Fruit fly (Drosophila melanogaster) whole organism, wandering third instar larva: ENCODE data around the gene CG46244.
A peak's percentile ranks its signal among the peaks of the same experiment; 100 is the strongest.

Experiments used
- Abd-B ChIP-seq: fragments of >200 bp; optimal IDR thresholded peaks from 2 replicates; lab custom pipeline; 2017; ENCODE audit warnings: missing biosample characterization, missing genetic modification characterization
- CG32264 ChIP-seq: fragments of 200-800 bp; sonication (Bioruptor generic); optimal IDR thresholded peaks from 2 replicates; lab custom pipeline; 2016; ENCODE audit warnings: missing biosample characterization, missing genetic modification characterization
- CG9705 ChIP-seq: fragments of 200-800 bp; sonication (Bioruptor generic); optimal IDR thresholded peaks from 2 replicates; lab custom pipeline; 2018; ENCODE audit warnings: missing biosample characterization, mild to moderate bottlenecking, missing genetic modification characterization
- CrebA ChIP-seq: fragments of 200-800 bp; sonication (Bioruptor generic); optimal IDR thresholded peaks from 2 replicates; lab custom pipeline; 2016; ENCODE audit warnings: missing biosample characterization, mild to moderate bottlenecking, missing genetic modification characterization, borderline replicate concordance
- Dfd ChIP-seq: fragments of >200 bp; optimal IDR thresholded peaks from 2 replicates; lab custom pipeline; 2017; ENCODE audit warnings: missing biosample characterization, missing genetic modification characterization
- Dif ChIP-seq: fragments of 200-275, 200-300 bp; sonication (Bioruptor generic); optimal IDR thresholded peaks from 2 replicates; lab custom pipeline; 2018; ENCODE audit warnings: missing biosample characterization, missing genetic modification characterization; ENCODE audit not compliant: partially characterized antibody
- GATAd ChIP-seq: sonication (Bioruptor generic); optimal IDR thresholded peaks from 2 replicates; lab custom pipeline; 2016; ENCODE audit warnings: missing biosample characterization, missing genetic modification characterization
- HLH106 ChIP-seq: fragments of 200-800 bp; optimal IDR thresholded peaks from 3 replicates; lab custom pipeline; 2019; ENCODE audit warnings: missing biosample characterization, mild to moderate bottlenecking, missing genetic modification characterization, moderate library complexity
- Hnf4 ChIP-seq: fragments of 200-800 bp; sonication (Bioruptor generic); optimal IDR thresholded peaks from 2 replicates; lab custom pipeline; 2016; ENCODE audit warnings: missing biosample characterization, mild to moderate bottlenecking, missing genetic modification characterization
- Hr78 ChIP-seq: fragments of >200 bp; optimal IDR thresholded peaks from 2 replicates; lab custom pipeline; 2017; ENCODE audit warnings: missing biosample characterization, missing genetic modification characterization
- Hr83 ChIP-seq: fragments of 200-300 bp; sonication (Bioruptor generic); optimal IDR thresholded peaks from 2 replicates; lab custom pipeline; 2016; ENCODE audit warnings: missing biosample characterization, mild to moderate bottlenecking, missing genetic modification characterization, moderate library complexity; ENCODE audit not compliant: poor library complexity, severe bottlenecking
- Jra ChIP-seq: sonication (Bioruptor generic); optimal IDR thresholded peaks from 2 replicates; lab custom pipeline; 2016; ENCODE audit warnings: missing biosample characterization, missing genetic modification characterization
- Mio ChIP-seq: sonication (Bioruptor generic); optimal IDR thresholded peaks from 2 replicates; lab custom pipeline; 2016; ENCODE audit warnings: missing biosample characterization, missing genetic modification characterization
- Myc ChIP-seq: fragments of >200 bp; optimal IDR thresholded peaks from 2 replicates; lab custom pipeline; 2017
- N ChIP-seq: fragments of >200 bp; optimal IDR thresholded peaks from 2 replicates; lab custom pipeline; 2018; ENCODE audit warnings: missing biosample characterization, missing external identifiers, missing genetic modification characterization
- OdsH ChIP-seq: fragments of 200-800 bp; sonication (Bioruptor generic); optimal IDR thresholded peaks from 2 replicates; lab custom pipeline; 2016; ENCODE audit warnings: missing biosample characterization, mild to moderate bottlenecking, missing genetic modification characterization
- Rel ChIP-seq, 2 experiments: fragments of 200-800 bp; sonication (Bioruptor generic) in 1 of 2; optimal IDR thresholded peaks; 2 replicates in 1 of 2; 3 replicates in 1 of 2; lab custom pipeline; 2016 to 2019; ENCODE audit warnings: mild to moderate bottlenecking in 2 of 2, missing biosample characterization in 2 of 2, missing genetic modification characterization in 2 of 2, moderate library complexity in 1 of 2
- Sp1 ChIP-seq: fragments of 200-800 bp; sonication (Bioruptor generic); optimal IDR thresholded peaks from 3 replicates; lab custom pipeline; 2019; ENCODE audit warnings: missing biosample characterization, mild to moderate bottlenecking, missing genetic modification characterization, moderate library complexity
- Vsx2 ChIP-seq: fragments of 200-300, 225-300 bp; sonication (Bioruptor generic); optimal IDR thresholded peaks from 2 replicates; lab custom pipeline; 2018; ENCODE audit warnings: missing biosample characterization, missing genetic modification characterization; ENCODE audit not compliant: partially characterized antibody
- br ChIP-seq: fragments of 200-800 bp; sonication (Bioruptor generic); optimal IDR thresholded peaks from 2 replicates; lab custom pipeline; 2016; ENCODE audit warnings: missing biosample characterization, missing genetic modification characterization
- brk ChIP-seq: fragments of 200-800 bp; sonication (Bioruptor generic); optimal IDR thresholded peaks from 2 replicates; lab custom pipeline; 2016; ENCODE audit warnings: missing biosample characterization, mild to moderate bottlenecking, missing genetic modification characterization
- dl ChIP-seq, 2 experiments: fragments of 175-275, 200-275 bp in 1 of 2; fragments of 200-275 bp in 1 of 2; sonication (Bioruptor generic); optimal IDR thresholded peaks; lab custom pipeline; 2018; ENCODE audit warnings: mild to moderate bottlenecking in 2 of 2, missing biosample characterization in 2 of 2, missing genetic modification characterization in 2 of 2, moderate library complexity in 2 of 2; ENCODE audit not compliant: partially characterized antibody in 2 of 2, insufficient read depth in 1 of 2
- dmrt93B ChIP-seq: fragments of 200-800 bp; sonication (Bioruptor generic); optimal IDR thresholded peaks from 2 replicates; lab custom pipeline; 2018; ENCODE audit warnings: missing biosample characterization, mild to moderate bottlenecking, missing genetic modification characterization
- dsf ChIP-seq: sonication (Bioruptor generic); optimal IDR thresholded peaks from 2 replicates; lab custom pipeline; 2016; ENCODE audit warnings: missing biosample characterization, missing genetic modification characterization, borderline replicate concordance
- ey ChIP-seq: fragments of 200-800 bp; sonication (Bioruptor generic); optimal IDR thresholded peaks from 2 replicates; lab custom pipeline; 2016; ENCODE audit warnings: missing biosample characterization, missing genetic modification characterization
- foxo ChIP-seq, 2 experiments: fragments of 200-800 bp; sonication (Bioruptor generic); optimal IDR thresholded peaks; 2 replicates in 1 of 2; 3 replicates in 1 of 2; lab custom pipeline; 2016 to 2017; ENCODE audit warnings: missing biosample characterization in 2 of 2, missing genetic modification characterization in 2 of 2
- fru ChIP-seq: fragments of 200-800 bp; sonication (Bioruptor generic); optimal IDR thresholded peaks from 3 replicates; lab custom pipeline; 2016; ENCODE audit warnings: missing biosample characterization, mild to moderate bottlenecking, missing genetic modification characterization
- h ChIP-seq: fragments of 200-800 bp; sonication (Bioruptor generic); optimal IDR thresholded peaks from 3 replicates; lab custom pipeline; 2016; ENCODE audit warnings: missing biosample characterization, mild to moderate bottlenecking, missing genetic modification characterization
- jim ChIP-seq: fragments of 175-275, 200-325 bp; sonication (Bioruptor generic); optimal IDR thresholded peaks from 2 replicates; lab custom pipeline; 2016; ENCODE audit warnings: missing biosample characterization, mild to moderate bottlenecking, missing genetic modification characterization
- lola ChIP-seq: fragments of >200 bp; optimal IDR thresholded peaks from 2 replicates; lab custom pipeline; 2017; ENCODE audit warnings: missing biosample characterization, missing genetic modification characterization
- pan ChIP-seq: fragments of >200 bp; optimal IDR thresholded peaks from 2 replicates; lab custom pipeline; 2017
- psq ChIP-seq: fragments of 200-800 bp; sonication (Bioruptor generic); optimal IDR thresholded peaks from 3 replicates; lab custom pipeline; 2017; ENCODE audit warnings: missing biosample characterization, mild to moderate bottlenecking, missing genetic modification characterization, moderate library complexity
- rgr ChIP-seq: fragments of 200-800 bp; sonication (Bioruptor generic); optimal IDR thresholded peaks from 3 replicates; lab custom pipeline; 2016; ENCODE audit warnings: missing biosample characterization, mild to moderate bottlenecking, missing genetic modification characterization
- sage ChIP-seq: fragments of 200-800 bp; sonication (Bioruptor generic); optimal IDR thresholded peaks from 2 replicates; lab custom pipeline; 2016; ENCODE audit warnings: missing biosample characterization, mild to moderate bottlenecking, missing genetic modification characterization
- sv ChIP-seq: fragments of 200-800 bp; sonication (Bioruptor generic); optimal IDR thresholded peaks from 3 replicates; lab custom pipeline; 2016; ENCODE audit warnings: missing biosample characterization, missing genetic modification characterization
- tai ChIP-seq: sonication (Bioruptor generic); optimal IDR thresholded peaks from 2 replicates; lab custom pipeline; 2016; ENCODE audit warnings: missing biosample characterization, missing genetic modification characterization
- usp ChIP-seq: fragments of >200 bp; optimal IDR thresholded peaks from 2 replicates; lab custom pipeline; 2017; ENCODE audit warnings: missing biosample characterization, missing genetic modification characterization
- woc ChIP-seq: sonication (Bioruptor generic); optimal IDR thresholded peaks from 2 replicates; lab custom pipeline; 2016; ENCODE audit warnings: missing biosample characterization, mild to moderate bottlenecking, missing genetic modification characterization

Gene CG46244

DNA sequence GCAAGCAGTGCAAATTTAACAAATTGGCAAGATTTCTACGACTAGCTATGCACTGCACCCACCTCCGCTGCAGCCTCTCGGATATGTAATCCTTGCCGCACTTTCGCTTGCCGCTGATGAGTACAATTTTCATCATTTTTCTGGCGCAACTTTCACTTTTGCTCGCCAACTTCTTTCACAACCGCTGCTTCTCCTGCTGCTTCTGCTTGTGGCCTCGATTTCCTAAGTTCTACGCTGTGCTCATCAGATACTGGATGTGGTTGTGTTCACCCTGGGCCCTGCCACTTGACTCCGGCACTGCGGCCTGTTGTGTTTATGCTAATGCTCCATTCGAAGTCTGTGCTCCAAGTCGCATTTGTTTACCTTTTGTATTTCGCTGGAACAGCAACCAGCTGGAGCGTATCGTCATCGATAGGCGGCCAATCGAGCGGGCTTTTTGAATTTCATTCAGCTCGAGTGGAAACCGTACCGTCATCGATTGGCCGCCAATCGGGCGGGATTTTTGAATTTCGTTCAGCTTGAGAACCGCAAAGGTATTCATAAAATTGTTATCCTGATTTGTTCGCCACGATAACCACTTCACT lies 26.3 kb upstream of the CG46244 start, which contains the start of gene Pmvk:
Pmvk (minus strand) TSS at position 357 of the 584 bp plus-strand sequence.
- TF ChIP-seq Vsx2 (GFP tag; lab: Kevin White, UChicago) = no peak
- TF ChIP-seq Rel (GFP tag; optimal IDR thresholded peaks at IDR 0.05; lab: Kevin White, UChicago) = no peak
- peak; percentile 5 for TF ChIP-seq Rel (tag; optimal IDR thresholded peaks at IDR 0.05; lab: Kevin White, UChicago)
- TF ChIP-seq CrebA (GFP tag; lab: Kevin White, UChicago) = no peak
- TF ChIP-seq woc (GFP tag; lab: Kevin White, UChicago) = no peak
- TF ChIP-seq CG9705 = no peak

DNA sequence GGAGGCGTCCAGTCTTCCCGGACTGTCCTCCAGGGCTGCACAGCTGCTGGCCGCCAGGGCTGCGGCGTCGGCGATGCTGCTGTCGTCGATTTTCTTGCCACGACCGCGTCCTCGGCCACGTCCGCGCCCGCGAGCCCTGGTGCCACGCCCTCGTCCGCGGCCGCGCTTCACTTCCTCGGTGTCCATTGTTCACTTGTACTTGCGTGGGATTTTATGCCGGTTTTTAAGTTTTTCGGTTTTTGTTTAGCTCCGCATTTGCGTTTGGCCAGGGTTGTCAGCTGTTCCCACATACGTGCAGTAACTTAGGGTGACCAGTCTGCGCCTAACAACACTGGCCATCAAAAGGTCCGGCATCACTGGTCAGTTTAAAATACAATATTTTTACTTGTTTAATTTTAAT lies 24.2 kb upstream of the CG46244 start, which contains the start of gene Hakai:
Hakai (minus strand) TSS at position 290 of the 400 bp plus-strand sequence.
- TF ChIP-seq rgr (GFP tag; lab: Kevin White, UChicago) (peak; percentile 61), sv (GFP tag; lab: Kevin White, UChicago) (peak; percentile 55), h (GFP tag; lab: Kevin White, UChicago) (peak; percentile 60), Jra (GFP tag; lab: Kevin White, UChicago) (peak; percentile 21), foxo (GFP tag; optimal IDR thresholded peaks at IDR 0.05; lab: Kevin White, UChicago) (peak in 1 of 2 experiments; percentile 72), jim (GFP tag; lab: Kevin White, UChicago) (peak; percentile 18), br (GFP tag; lab: Kevin White, UChicago) (peak; percentile 16), tai (GFP tag; lab: Kevin White, UChicago) (no peak), sage (GFP tag; lab: Kevin White, UChicago) (no peak), fru (GFP tag; lab: Kevin White, UChicago) (peak; percentile 38), Hr78 (no peak), Sp1 (GFP tag; lab: Kevin White, UChicago) (peak; percentile 40), GATAd (GFP tag; lab: Kevin White, UChicago) (no peak), Dfd (GFP tag; lab: Kevin White, UChicago) (no peak), CG9705 (peak; percentile 34), HLH106 (tag; lab: Kevin White, UChicago) (peak; percentile 48), psq (peak; percentile 34), ey (GFP tag; lab: Kevin White, UChicago) (peak; percentile 46), Rel (GFP tag; optimal IDR thresholded peaks at IDR 0.05; lab: Kevin White, UChicago) (no peak), Rel (tag; optimal IDR thresholded peaks at IDR 0.05; lab: Kevin White, UChicago) (peak; percentile 98), Hr83 (peak; percentile 86)
- TF ChIP-seq, all 38 proteins: peak for 15

DNA sequence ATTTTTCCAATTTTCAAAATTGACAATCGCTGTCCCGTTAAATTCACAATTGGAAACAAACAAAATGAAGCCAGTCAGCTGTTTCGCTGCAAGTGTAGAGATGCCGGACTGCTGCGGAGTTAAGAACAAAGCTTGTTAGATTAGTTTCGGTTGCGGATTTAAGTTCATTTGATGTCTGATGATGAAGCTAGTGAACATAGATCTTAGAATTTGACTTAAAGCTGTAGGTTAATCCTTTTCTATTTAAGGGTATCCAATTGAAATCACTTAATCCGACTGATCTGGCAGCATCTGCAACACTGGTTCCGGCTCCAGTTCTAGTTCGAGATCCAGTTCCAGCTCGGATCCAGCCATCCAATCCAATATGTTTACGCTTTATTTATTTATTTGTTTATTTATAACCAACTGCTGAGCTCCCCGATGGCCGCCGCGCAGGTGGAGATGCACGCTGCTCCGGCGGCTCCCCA lies 22.4 kb upstream of the CG46244 start, which contains the start of the genes PCNA2 and CG10366:
PCNA2 (minus strand) TSS at position 65 of the 467 bp plus-strand sequence.
CG10366 (plus strand) TSS at position 310 of the 467 bp plus-strand sequence.
- TF ChIP-seq GATAd (GFP tag; lab: Kevin White, UChicago) (no peak), lola (GFP tag; lab: Kevin White, UChicago) (no peak), Rel (GFP tag; optimal IDR thresholded peaks at IDR 0.05; lab: Kevin White, UChicago) (no peak), Rel (tag; optimal IDR thresholded peaks at IDR 0.05; lab: Kevin White, UChicago) (peak; percentile 73), psq (peak; percentile 47), OdsH (peak; percentile 69), sv (GFP tag; lab: Kevin White, UChicago) (peak; percentile 46), N (GFP tag; lab: Kevin White, UChicago) (no peak), CG9705 (peak; percentile 72), Dif (GFP tag; lab: Kevin White, UChicago) (no peak), Mio (no peak), usp (GFP tag; lab: Kevin White, UChicago) (no peak), Hr78 (no peak), CG32264 (GFP tag; lab: Kevin White, UChicago) (no peak), HLH106 (tag; lab: Kevin White, UChicago) (peak; percentile 79), dl (GFP tag; optimal IDR thresholded peaks at IDR 0.05; lab: Kevin White, UChicago; ENCODE audit: insufficient read depth in 1 of 2, partially characterized antibody in 2 of 2) (no peak), tai (GFP tag; lab: Kevin White, UChicago) (no peak), Dfd (GFP tag; lab: Kevin White, UChicago) (no peak), rgr (GFP tag; lab: Kevin White, UChicago) (peak; percentile 78), pan (no peak), Jra (GFP tag; lab: Kevin White, UChicago) (peak; percentile 49), dsf (GFP tag; lab: Kevin White, UChicago) (no peak), Sp1 (GFP tag; lab: Kevin White, UChicago) (peak; percentile 66), Vsx2 (GFP tag; lab: Kevin White, UChicago) (no peak), Myc (peak; percentile 63), brk (GFP tag; lab: Kevin White, UChicago) (no peak), woc (GFP tag; lab: Kevin White, UChicago) (peak; percentile 13), h (GFP tag; lab: Kevin White, UChicago) (peak; percentile 76), Hnf4 (GFP tag; lab: Kevin White, UChicago) (no peak), jim (GFP tag; lab: Kevin White, UChicago) (peak; percentile 35), foxo (GFP tag; optimal IDR thresholded peaks at IDR 0.05; lab: Kevin White, UChicago) (peak in 1 of 2 experiments; percentile 84), CrebA (GFP tag; lab: Kevin White, UChicago) (no peak), fru (GFP tag; lab: Kevin White, UChicago) (peak; percentile 64), dmrt93B (GFP tag; lab: Kevin White, UChicago) (no peak), Hr83 (no peak), br (GFP tag; lab: Kevin White, UChicago) (peak; percentile 68), sage (GFP tag; lab: Kevin White, UChicago) (no peak), ey (GFP tag; lab: Kevin White, UChicago) (peak; percentile 80), Abd-B (GFP tag; lab: Kevin White, UChicago) (no peak)
